Worm (Caenorhabditis elegans) whole organism, L3 larva: ENCODE data around the gene lgg-1.

ENCODE experiments used
- R02D3.7 ChIP-seq: fragments of 150-350 bp; optimal IDR thresholded peaks from 2 replicates; lab custom pipeline; 2014; ENCODE audit warnings: missing biosample characterization, missing genetic modification characterization
- ZK546.5 ChIP-seq: sonication (generic microtip); optimal IDR thresholded peaks from 2 replicates; lab custom pipeline; 2017; ENCODE audit warnings: missing biosample characterization, missing genetic modification characterization
- aly-2 ChIP-seq: fragments of 150-350 bp; optimal IDR thresholded peaks from 2 replicates; lab custom pipeline; 2014; ENCODE audit warnings: missing biosample characterization, missing genetic modification characterization
- ama-1 ChIP-seq: fragments of 150-350 bp; optimal IDR thresholded peaks from 2 replicates; lab custom pipeline; 2018
- ceh-16 ChIP-seq: sonication (generic microtip); optimal IDR thresholded peaks from 2 replicates; lab custom pipeline; 2017; ENCODE audit warnings: missing biosample characterization, missing genetic modification characterization
- ceh-28 ChIP-seq: fragments of 150-350 bp; optimal IDR thresholded peaks from 2 replicates; lab custom pipeline; 2014; ENCODE audit warnings: missing biosample characterization, missing genetic modification reagents, missing genetic modification characterization
- ceh-82 ChIP-seq: fragments of 150-350 bp; optimal IDR thresholded peaks from 2 replicates; lab custom pipeline; 2014; ENCODE audit warnings: missing biosample characterization, missing genetic modification characterization
- ceh-9 ChIP-seq: sonication (generic microtip); optimal IDR thresholded peaks from 2 replicates; lab custom pipeline; 2018; ENCODE audit warnings: missing biosample characterization, missing genetic modification characterization
- daf-12 ChIP-seq: fragments of 150-350 bp; optimal IDR thresholded peaks from 2 replicates; lab custom pipeline; 2014; ENCODE audit warnings: missing biosample characterization, missing genetic modification reagents, missing genetic modification characterization
- egl-27 ChIP-seq: sonication (generic microtip); optimal IDR thresholded peaks from 4 replicates; lab custom pipeline; 2017; ENCODE audit warnings: missing biosample characterization, missing genetic modification reagents, missing genetic modification characterization
- egl-5 ChIP-seq: fragments of 150-350 bp; optimal IDR thresholded peaks from 2 replicates; lab custom pipeline; 2017; ENCODE audit warnings: missing biosample characterization, missing genetic modification reagents, missing genetic modification characterization, inconsistent platforms
- elt-1 ChIP-seq: fragments of 150-350 bp; optimal IDR thresholded peaks from 2 replicates; lab custom pipeline; 2014; ENCODE audit warnings: missing biosample characterization, missing genetic modification characterization
- elt-2 ChIP-seq: sonication (generic microtip); optimal IDR thresholded peaks from 2 replicates; lab custom pipeline; 2016; ENCODE audit warnings: missing genetic modification reagents, mild to moderate bottlenecking, missing genetic modification characterization, missing compliant biosample characterization
- fkh-10 ChIP-seq: sonication (generic microtip); optimal IDR thresholded peaks from 2 replicates; lab custom pipeline; 2017; ENCODE audit warnings: missing biosample characterization, missing genetic modification reagents, missing genetic modification characterization
- fos-1 ChIP-seq: fragments of 150-350 bp; optimal IDR thresholded peaks from 2 replicates; lab custom pipeline; 2014; ENCODE audit warnings: missing biosample characterization, missing genetic modification characterization
- hmg-11 ChIP-seq: sonication (generic microtip); optimal IDR thresholded peaks from 2 replicates; lab custom pipeline; 2016; ENCODE audit warnings: missing genetic modification characterization, missing compliant biosample characterization
- jun-1 ChIP-seq: fragments of 150-350 bp; optimal IDR thresholded peaks from 2 replicates; lab custom pipeline; 2014; ENCODE audit warnings: missing biosample characterization, missing genetic modification reagents, missing genetic modification characterization
- lin-15B ChIP-seq: fragments of 150-350 bp; optimal IDR thresholded peaks from 2 replicates; lab custom pipeline; 2014; ENCODE audit warnings: missing biosample characterization, missing genetic modification characterization
- lin-39 ChIP-seq: fragments of 150-350 bp; optimal IDR thresholded peaks from 2 replicates; lab custom pipeline; 2018; ENCODE audit warnings: missing biosample characterization, missing genetic modification reagents, missing genetic modification characterization
- lsy-12 ChIP-seq: sonication (generic microtip); optimal IDR thresholded peaks from 2 replicates; lab custom pipeline; 2016; ENCODE audit warnings: mild to moderate bottlenecking, missing genetic modification characterization, missing compliant biosample characterization
- mdl-1 ChIP-seq: fragments of 150-350 bp; optimal IDR thresholded peaks from 2 replicates; lab custom pipeline; 2014; ENCODE audit warnings: missing biosample characterization, missing genetic modification characterization
- mml-1 ChIP-seq: fragments of 150-350 bp; sonication (generic microtip); optimal IDR thresholded peaks from 3 replicates; lab custom pipeline; 2014; ENCODE audit warnings: missing biosample characterization, missing genetic modification characterization
- nfya-1 ChIP-seq: sonication (generic microtip); optimal IDR thresholded peaks from 2 replicates; lab custom pipeline; 2017; ENCODE audit warnings: missing genetic modification characterization, mild to moderate bottlenecking, missing compliant biosample characterization, antibody characterized with exemption, moderate library complexity; ENCODE audit not compliant: insufficient read depth
- nhr-11 ChIP-seq: fragments of 150-350 bp; optimal IDR thresholded peaks from 2 replicates; lab custom pipeline; 2014; ENCODE audit warnings: missing biosample characterization, missing genetic modification characterization
- nhr-12 ChIP-seq: fragments of 150-350 bp; optimal IDR thresholded peaks from 2 replicates; lab custom pipeline; 2014; ENCODE audit warnings: missing biosample characterization, missing genetic modification characterization
- nhr-23 ChIP-seq: fragments of 150-350 bp; optimal IDR thresholded peaks from 2 replicates; lab custom pipeline; 2014; ENCODE audit warnings: missing biosample characterization, missing genetic modification reagents, missing genetic modification characterization
- nhr-237 ChIP-seq: fragments of 150-350 bp; optimal IDR thresholded peaks from 2 replicates; lab custom pipeline; 2014; ENCODE audit warnings: missing biosample characterization, missing genetic modification characterization
- nhr-25 ChIP-seq: sonication (generic microtip); optimal IDR thresholded peaks from 2 replicates; lab custom pipeline; 2017; ENCODE audit warnings: missing biosample characterization, missing genetic modification characterization
- nhr-28 ChIP-seq: fragments of 150-350 bp; optimal IDR thresholded peaks from 2 replicates; lab custom pipeline; 2014; ENCODE audit warnings: missing biosample characterization, missing genetic modification characterization
- nhr-43 ChIP-seq: sonication (generic microtip); optimal IDR thresholded peaks from 2 replicates; lab custom pipeline; 2016; ENCODE audit warnings: mild to moderate bottlenecking, missing genetic modification characterization, missing compliant biosample characterization; ENCODE audit not compliant: poor library complexity, severe bottlenecking
- nhr-67 ChIP-seq: fragments of 150-350 bp; optimal IDR thresholded peaks from 2 replicates; lab custom pipeline; 2014; ENCODE audit warnings: missing biosample characterization, missing genetic modification characterization
- nhr-77 ChIP-seq: fragments of 150-350 bp; optimal IDR thresholded peaks from 2 replicates; lab custom pipeline; 2014; ENCODE audit warnings: missing biosample characterization, missing genetic modification characterization
- pha-4 ChIP-seq: fragments of 150-350 bp; optimal IDR thresholded peaks from 2 replicates; lab custom pipeline; 2014; ENCODE audit warnings: missing biosample characterization, missing genetic modification reagents, missing genetic modification characterization
- pqm-1 ChIP-seq: fragments of 150-350 bp; optimal IDR thresholded peaks from 2 replicates; lab custom pipeline; 2017; ENCODE audit warnings: missing biosample characterization, missing genetic modification characterization, inconsistent platforms
- sea-2 ChIP-seq: fragments of 150-350 bp; sonication (generic microtip); optimal IDR thresholded peaks from 4 replicates; lab custom pipeline; 2014; ENCODE audit warnings: missing biosample characterization, missing genetic modification reagents, missing genetic modification characterization
- skn-1 ChIP-seq: fragments of 150-350 bp; optimal IDR thresholded peaks from 2 replicates; lab custom pipeline; 2014; ENCODE audit warnings: missing biosample characterization, missing genetic modification characterization
- snpc-4 ChIP-seq: fragments of 150-350 bp; optimal IDR thresholded peaks from 2 replicates; lab custom pipeline; 2014; ENCODE audit warnings: missing biosample characterization, missing genetic modification characterization
- tbx-2 ChIP-seq: sonication (generic microtip); optimal IDR thresholded peaks from 2 replicates; lab custom pipeline; 2016; ENCODE audit warnings: mild to moderate bottlenecking, missing genetic modification characterization, missing compliant biosample characterization
- unc-39 ChIP-seq: sonication (generic microtip); optimal IDR thresholded peaks from 4 replicates; lab custom pipeline; 2017; ENCODE audit warnings: missing biosample characterization, missing genetic modification characterization
- unc-62 ChIP-seq: fragments of 150-350 bp; sonication (generic microtip); optimal IDR thresholded peaks from 4 replicates; lab custom pipeline; 2014; ENCODE audit warnings: missing biosample characterization, missing genetic modification reagents, missing genetic modification characterization
- zag-1 ChIP-seq: fragments of 150-350 bp; optimal IDR thresholded peaks from 2 replicates; lab custom pipeline; 2014; ENCODE audit warnings: missing biosample characterization, missing genetic modification characterization
- ztf-11 ChIP-seq: fragments of 150-350 bp; optimal IDR thresholded peaks from 2 replicates; lab custom pipeline; 2014; ENCODE audit warnings: missing biosample characterization, missing genetic modification characterization
- ztf-4 ChIP-seq: fragments of 150-350 bp; optimal IDR thresholded peaks from 2 replicates; lab custom pipeline; 2014; ENCODE audit warnings: missing biosample characterization, missing genetic modification characterization

Gene lgg-1

DNA sequence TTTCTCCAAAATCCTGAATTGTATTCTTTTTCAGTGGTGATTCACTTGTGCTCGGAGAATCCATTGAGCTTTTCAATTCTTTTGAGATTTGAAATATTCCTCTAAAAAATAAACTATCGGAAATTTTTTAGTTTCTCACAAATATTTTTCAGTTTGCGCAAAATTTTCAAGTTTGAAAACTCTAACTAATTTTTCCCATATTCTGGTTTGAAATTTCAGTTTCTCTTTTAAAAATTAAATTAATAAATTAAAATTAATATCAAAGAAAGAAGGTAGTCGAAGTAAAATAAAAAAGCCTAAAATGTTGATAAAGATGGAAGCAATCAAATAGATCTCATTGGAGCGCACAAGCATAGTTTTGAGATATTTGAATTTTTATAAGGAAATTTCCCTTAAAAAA, 4.4 kb upstream of the lgg-1 start, which contains the start of gene C32D5.10:
Gene C32D5.10 (minus strand): TSS at position 101 of the 400 bp plus-strand sequence.
- peak; percentile 13 for TF ChIP-seq nhr-23 (tag; lab: Kevin White, UChicago)
- TF ChIP-seq elt-1 (tag; lab: Kevin White, UChicago), result no peak

ce11 chrII:6349968-6350367, 2.4 kb upstream of the lgg-1 start:
- no peak for TF ChIP-seq elt-1 (tag; lab: Kevin White, UChicago)
- no peak for TF ChIP-seq nhr-77 (tag; lab: Kevin White, UChicago)
- TF ChIP-seq nhr-28, result no peak

- TF ChIP-seq zag-1, result no peak
- no peak for TF ChIP-seq aly-2 (tag; lab: Kevin White, UChicago)
- TF ChIP-seq pqm-1 (tag; lab: Kevin White, UChicago), result peak; percentile 75
- peak; percentile 93 for TF ChIP-seq nhr-23 (tag; lab: Kevin White, UChicago)
- TF ChIP-seq ztf-11 (tag; lab: Kevin White, UChicago), result no peak
- peak; percentile 18 for TF ChIP-seq nhr-77 (tag; lab: Kevin White, UChicago)
- no peak for TF ChIP-seq nhr-28
- no peak for TF ChIP-seq nhr-237 (tag; lab: Kevin White, UChicago)
- peak; percentile 98 for TF ChIP-seq nhr-25
- peak; percentile 79 for TF ChIP-seq lsy-12
- TF ChIP-seq ceh-82 (tag; lab: Kevin White, UChicago), result no peak
- TF ChIP-seq egl-5 (tag; lab: Kevin White, UChicago), result peak; percentile 79
- TF ChIP-seq unc-62, result peak; percentile 71
- TF ChIP-seq fkh-10 (GFP tag; lab: Kevin White, UChicago), result peak; percentile 53
- peak; percentile 98 for TF ChIP-seq ama-1 (lab: Kevin White, UChicago)
- TF ChIP-seq egl-27 (tag; lab: Kevin White, UChicago), result peak; percentile 50
- TF ChIP-seq fos-1 (tag; lab: Kevin White, UChicago), result no peak
- peak; percentile 92 for TF ChIP-seq lin-39
- no peak for TF ChIP-seq ZK546.5 (tag; lab: Kevin White, UChicago)
- TF ChIP-seq pha-4 (tag; lab: Kevin White, UChicago), result peak; percentile 94
- peak; percentile 94 for TF ChIP-seq jun-1 (tag; lab: Kevin White, UChicago)
- peak; percentile 94 for TF ChIP-seq nfya-1 (tag; lab: Kevin White, UChicago)
- TF ChIP-seq skn-1, result peak; percentile 89
- no peak for TF ChIP-seq unc-39 (tag; lab: Kevin White, UChicago)
- peak; percentile 87 for TF ChIP-seq elt-2 (tag; lab: Kevin White, UChicago)
- TF ChIP-seq mml-1 (tag; lab: Kevin White, UChicago), result no peak
- peak; percentile 74 for TF ChIP-seq elt-1 (tag; lab: Kevin White, UChicago)
- peak; percentile 55 for TF ChIP-seq R02D3.7 (tag; lab: Kevin White, UChicago)
- TF ChIP-seq hmg-11 (tag; lab: Kevin White, UChicago), result peak; percentile 94
- peak; percentile 81 for TF ChIP-seq nhr-11
- peak; percentile 85 for TF ChIP-seq nhr-43 (tag; lab: Kevin White, UChicago)
- peak; percentile 66 for TF ChIP-seq mdl-1 (tag; lab: Kevin White, UChicago)
- TF ChIP-seq ceh-28, result peak; percentile 74
- peak; percentile 62 for TF ChIP-seq tbx-2 (tag; lab: Kevin White, UChicago)
- TF ChIP-seq lin-15B (tag; lab: Kevin White, UChicago), result peak; percentile 83
- no peak for TF ChIP-seq snpc-4 (tag; lab: Kevin White, UChicago)
- no peak for TF ChIP-seq ztf-4 (tag; lab: Kevin White, UChicago)
Observed at ce11 chrII:6348360-6348759, 841 bp upstream of the lgg-1 start.

- peak; percentile 17 for TF ChIP-seq hmg-11 (tag; lab: Kevin White, UChicago)
- TF ChIP-seq egl-5 (tag; lab: Kevin White, UChicago), result peak; percentile 24
- TF ChIP-seq sea-2, result no peak
- no peak for TF ChIP-seq unc-39 (tag; lab: Kevin White, UChicago)
- TF ChIP-seq elt-1 (tag; lab: Kevin White, UChicago), result peak; percentile 45
- no peak for TF ChIP-seq aly-2 (tag; lab: Kevin White, UChicago)
- TF ChIP-seq lin-39, result peak; percentile 1
- TF ChIP-seq mml-1 (tag; lab: Kevin White, UChicago), result no peak
- TF ChIP-seq skn-1, result peak; percentile 79
- TF ChIP-seq fos-1 (tag; lab: Kevin White, UChicago), result peak; percentile 12
- no peak for TF ChIP-seq lin-15B (tag; lab: Kevin White, UChicago)
- TF ChIP-seq mdl-1 (tag; lab: Kevin White, UChicago), result no peak
- TF ChIP-seq nhr-28, result peak; percentile 30
- TF ChIP-seq nhr-12 (tag; lab: Kevin White, UChicago), result no peak
- no peak for TF ChIP-seq nhr-11
- TF ChIP-seq nhr-43 (tag; lab: Kevin White, UChicago), result peak; percentile 89
- peak; percentile 89 for TF ChIP-seq nhr-23 (tag; lab: Kevin White, UChicago)
- peak; percentile 74 for TF ChIP-seq jun-1 (tag; lab: Kevin White, UChicago)
- peak; percentile 38 for TF ChIP-seq pqm-1 (tag; lab: Kevin White, UChicago)
- no peak for TF ChIP-seq unc-62
- peak; percentile 66 for TF ChIP-seq nfya-1 (tag; lab: Kevin White, UChicago)
- TF ChIP-seq nhr-237 (tag; lab: Kevin White, UChicago), result no peak
- TF ChIP-seq tbx-2 (tag; lab: Kevin White, UChicago), result peak; percentile 71
- TF ChIP-seq ZK546.5 (tag; lab: Kevin White, UChicago), result no peak
- no peak for TF ChIP-seq daf-12
- no peak for TF ChIP-seq ceh-16 (tag; lab: Kevin White, UChicago)
- no peak for TF ChIP-seq egl-27 (tag; lab: Kevin White, UChicago)
- no peak for TF ChIP-seq nhr-67 (tag; lab: Kevin White, UChicago)
- no peak for TF ChIP-seq ceh-9 (tag; lab: Kevin White, UChicago)
- TF ChIP-seq nhr-25, result peak; percentile 85
- TF ChIP-seq ztf-11 (tag; lab: Kevin White, UChicago), result no peak
- peak; percentile 51 for TF ChIP-seq ceh-82 (tag; lab: Kevin White, UChicago)
Observed at ce11 chrII:6346551-6347079, 904 bp downstream of the lgg-1 start.
